Worm (Caenorhabditis elegans): ENCODE data around the gene Y75D11A.6.

DNA sequence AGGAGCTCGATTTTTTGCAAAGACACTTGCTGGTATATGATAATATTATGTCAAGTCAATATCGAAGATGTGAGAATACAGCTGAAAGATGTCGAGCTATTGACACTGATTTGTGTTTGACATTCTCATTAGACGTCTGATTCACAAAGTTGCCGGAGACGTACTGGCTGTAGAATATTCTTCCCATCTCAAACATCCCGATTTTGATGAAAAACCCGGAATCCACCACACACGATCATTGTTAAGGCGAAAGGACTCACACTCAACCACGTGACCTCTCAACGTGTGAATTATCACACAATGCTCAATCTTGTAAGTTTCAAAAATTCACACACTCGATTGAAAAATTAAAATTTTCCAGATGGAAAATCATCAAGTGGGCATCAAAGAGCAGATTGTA, 12.4 kb downstream of the Y75D11A.6 start, which contains the start of gene F07G6.12:
- TF ChIP-seq egl-27 (tag; optimal IDR thresholded peaks at IDR 0.05) (no peak), ama-1 (optimal IDR thresholded peaks at IDR 0.05) (no peak), nhr-77 (tag; optimal IDR thresholded peaks at IDR 0.05) (no peak), alr-1 (tag; optimal IDR thresholded peaks at IDR 0.05) (no peak), unc-39 (tag; optimal IDR thresholded peaks at IDR 0.05) (no peak), nhr-237 (tag; optimal IDR thresholded peaks at IDR 0.05) (no peak), lin-13 (GFP tag; optimal IDR thresholded peaks at IDR 0.05) (no peak), mbf-1 (tag; optimal IDR thresholded peaks at IDR 0.05) (no peak)
